Worm (Caenorhabditis elegans) whole organism, L1 larva: ENCODE measurements around the gene cox-11.

Experiments
- lin-39 ChIP-seq: fragments of 150-350 bp; optimal IDR thresholded peaks from 2 replicates; lab custom pipeline; 2014; ENCODE audit warnings: missing biosample characterization, missing genetic modification reagents, missing genetic modification characterization
- mdl-1 ChIP-seq, 2 experiments: fragments of 150-350 bp; optimal IDR thresholded peaks; 2 replicates each; lab custom pipeline; 2014 to 2017; ENCODE audit warnings: missing biosample characterization in 2 of 2, missing genetic modification characterization in 2 of 2, inconsistent platforms in 1 of 2
- nhr-12 ChIP-seq: sonication (generic microtip); optimal IDR thresholded peaks from 2 replicates; lab custom pipeline; 2017; ENCODE audit warnings: missing biosample characterization, missing genetic modification characterization
- unc-62 ChIP-seq: fragments of 150-350 bp; optimal IDR thresholded peaks from 2 replicates; lab custom pipeline; 2014; ENCODE audit warnings: missing biosample characterization, missing genetic modification reagents, missing genetic modification characterization

DNA sequence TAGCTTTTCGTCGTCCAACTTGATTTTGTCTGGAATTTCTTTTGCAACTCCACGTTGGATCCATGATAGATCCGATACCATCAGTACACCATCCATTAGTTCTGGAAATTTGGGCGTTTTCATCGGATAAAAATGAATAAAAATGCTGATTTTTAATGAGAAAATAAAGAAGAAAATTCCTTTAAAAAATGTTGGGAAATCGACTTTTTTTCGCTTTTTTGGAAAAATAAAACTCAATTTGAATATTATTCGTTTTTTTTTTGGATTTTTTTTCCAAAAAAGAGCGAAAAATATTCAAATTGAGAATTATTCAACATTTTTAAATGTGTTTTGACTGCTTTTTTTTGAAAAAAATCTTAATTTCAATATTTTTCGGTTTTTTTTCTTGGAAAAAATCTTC, 7.6 kb upstream of the cox-11 start, which contains the start of gene pwp-1:
- TF ChIP-seq unc-62 (GFP tag; lab: Kevin White, UChicago) (no peak), mdl-1 (tag; optimal IDR thresholded peaks at IDR 0.05; lab: Kevin White, UChicago) (no peak), lin-39 (tag; lab: Kevin White, UChicago) (no peak), nhr-12 (tag; lab: Kevin White, UChicago) (no peak)
